Worm (Caenorhabditis elegans) whole organism, mixed stage, embryonic: Measurements from ENCODE around the gene dnj-13.

Experiments
- M03D4.4 ChIP-seq: sonication (generic microtip); optimal IDR thresholded peaks from 2 replicates; lab custom pipeline; 2017; ENCODE audit warnings: mild to moderate bottlenecking, missing genetic modification characterization, missing compliant biosample characterization
- bed-3 ChIP-seq: fragments of 200-800 bp; sonication (Bioruptor generic); optimal IDR thresholded peaks from 3 replicates; lab custom pipeline; 2018; ENCODE audit warnings: mild to moderate bottlenecking, missing genetic modification characterization, moderate library complexity, missing compliant biosample characterization
- blmp-1 ChIP-seq: fragments of 150-350 bp; optimal IDR thresholded peaks from 2 replicates; lab custom pipeline; 2014; ENCODE audit warnings: missing biosample characterization, missing genetic modification characterization
- ceh-43 ChIP-seq: fragments of 200-800 bp; sonication (Bioruptor generic); optimal IDR thresholded peaks from 2 replicates; lab custom pipeline; 2018; ENCODE audit warnings: mild to moderate bottlenecking, missing genetic modification characterization, moderate library complexity, missing compliant biosample characterization
- ceh-83 ChIP-seq: fragments of 200-800 bp; sonication (Bioruptor generic); optimal IDR thresholded peaks from 2 replicates; lab custom pipeline; 2018; ENCODE audit warnings: mild to moderate bottlenecking, missing genetic modification characterization, missing compliant biosample characterization
- cnd-1 ChIP-seq: fragments of 200-800 bp; sonication (Bioruptor generic); optimal IDR thresholded peaks from 2 replicates; lab custom pipeline; 2018; ENCODE audit warnings: mild to moderate bottlenecking, missing genetic modification characterization, missing compliant biosample characterization
- drap-1 ChIP-seq: fragments of 200-800 bp; sonication (Bioruptor generic); optimal IDR thresholded peaks from 3 replicates; lab custom pipeline; 2018; ENCODE audit warnings: mild to moderate bottlenecking, missing genetic modification characterization, missing compliant biosample characterization
- elt-1 ChIP-seq: sonication (generic microtip); optimal IDR thresholded peaks from 2 replicates; lab custom pipeline; 2017; ENCODE audit warnings: missing genetic modification characterization, mild to moderate bottlenecking, missing compliant biosample characterization, antibody characterized with exemption, moderate library complexity, borderline replicate concordance; ENCODE audit not compliant: insufficient read depth
- elt-3 ChIP-seq: fragments of 150-350 bp; optimal IDR thresholded peaks from 2 replicates; lab custom pipeline; 2014; ENCODE audit warnings: missing biosample characterization, missing genetic modification characterization
- ham-2 ChIP-seq: fragments of 200-800 bp; sonication (Bioruptor generic); optimal IDR thresholded peaks from 2 replicates; lab custom pipeline; 2018; ENCODE audit warnings: mild to moderate bottlenecking, missing genetic modification characterization, missing compliant biosample characterization
- hlh-1 ChIP-seq: fragments of 150-350 bp; optimal IDR thresholded peaks from 2 replicates; lab custom pipeline; 2014; ENCODE audit warnings: missing biosample characterization, missing genetic modification reagents, missing genetic modification characterization
- lin-13 ChIP-seq: fragments of 150-350 bp; optimal IDR thresholded peaks from 2 replicates; lab custom pipeline; 2014; ENCODE audit warnings: missing biosample characterization, missing genetic modification characterization
- lin-32 ChIP-seq: fragments of 200-800 bp; sonication (Bioruptor generic); optimal IDR thresholded peaks from 2 replicates; lab custom pipeline; 2018; ENCODE audit warnings: mild to moderate bottlenecking, missing genetic modification characterization, missing compliant biosample characterization
- lsy-2 ChIP-seq: fragments of 150-350 bp; optimal IDR thresholded peaks from 2 replicates; lab custom pipeline; 2014; ENCODE audit warnings: missing biosample characterization, missing genetic modification characterization
- mep-1 ChIP-seq: fragments of 150-350 bp; optimal IDR thresholded peaks from 2 replicates; lab custom pipeline; 2017; ENCODE audit warnings: missing biosample characterization, missing genetic modification reagents, missing genetic modification characterization, inconsistent platforms
- mls-2 ChIP-seq: sonication (generic microtip); optimal IDR thresholded peaks from 2 replicates; lab custom pipeline; 2016; ENCODE audit warnings: mild to moderate bottlenecking, missing genetic modification characterization, moderate library complexity, missing compliant biosample characterization
- nhr-12 ChIP-seq: fragments of 150-350 bp; optimal IDR thresholded peaks from 2 replicates; lab custom pipeline; 2014; ENCODE audit warnings: missing biosample characterization, missing genetic modification characterization
- nhr-2 ChIP-seq: fragments of 150-350 bp; optimal IDR thresholded peaks from 2 replicates; lab custom pipeline; 2014; ENCODE audit warnings: missing biosample characterization, missing genetic modification characterization
- nhr-237 ChIP-seq: fragments of 150-350 bp; optimal IDR thresholded peaks from 2 replicates; lab custom pipeline; 2014; ENCODE audit warnings: missing biosample characterization, missing genetic modification characterization
- nhr-76 ChIP-seq: sonication (generic microtip); optimal IDR thresholded peaks from 2 replicates; lab custom pipeline; 2017; ENCODE audit warnings: missing biosample characterization, missing genetic modification characterization
- pha-4 ChIP-seq: fragments of 150-350 bp; optimal IDR thresholded peaks from 2 replicates; lab custom pipeline; 2018; ENCODE audit warnings: missing biosample characterization, missing genetic modification reagents, missing genetic modification characterization
- sem-2 ChIP-seq: fragments of 200-800 bp; sonication (Bioruptor generic); optimal IDR thresholded peaks from 2 replicates; lab custom pipeline; 2018; ENCODE audit warnings: mild to moderate bottlenecking, missing genetic modification characterization, missing compliant biosample characterization
- snpc-4 ChIP-seq: fragments of 150-350 bp; optimal IDR thresholded peaks from 2 replicates; lab custom pipeline; 2014; ENCODE audit warnings: missing biosample characterization, missing genetic modification characterization
- sptf-1 ChIP-seq: sonication (generic microtip); optimal IDR thresholded peaks from 2 replicates; lab custom pipeline; 2017; ENCODE audit warnings: mild to moderate bottlenecking, missing genetic modification characterization, moderate library complexity, missing compliant biosample characterization
- tbx-8 ChIP-seq: fragments of 200-800 bp; sonication (Bioruptor generic); optimal IDR thresholded peaks from 2 replicates; lab custom pipeline; 2018; ENCODE audit warnings: mild to moderate bottlenecking, missing genetic modification characterization, moderate library complexity, missing compliant biosample characterization
- unc-120 ChIP-seq: sonication (generic microtip); optimal IDR thresholded peaks from 2 replicates; lab custom pipeline; 2017; ENCODE audit warnings: missing genetic modification characterization, missing compliant biosample characterization; ENCODE audit not compliant: poor library complexity, severe bottlenecking
- unc-39 ChIP-seq: fragments of 150-350 bp; optimal IDR thresholded peaks from 2 replicates; lab custom pipeline; 2014; ENCODE audit warnings: missing biosample characterization, missing genetic modification characterization
- unc-62 ChIP-seq: fragments of 150-350 bp; optimal IDR thresholded peaks from 2 replicates; lab custom pipeline; 2014; ENCODE audit warnings: missing biosample characterization, missing genetic modification reagents, missing genetic modification characterization
- ztf-11 ChIP-seq: fragments of 150-350 bp; optimal IDR thresholded peaks from 2 replicates; lab custom pipeline; 2014; ENCODE audit warnings: missing biosample characterization, missing genetic modification characterization

Gene dnj-13

DNA sequence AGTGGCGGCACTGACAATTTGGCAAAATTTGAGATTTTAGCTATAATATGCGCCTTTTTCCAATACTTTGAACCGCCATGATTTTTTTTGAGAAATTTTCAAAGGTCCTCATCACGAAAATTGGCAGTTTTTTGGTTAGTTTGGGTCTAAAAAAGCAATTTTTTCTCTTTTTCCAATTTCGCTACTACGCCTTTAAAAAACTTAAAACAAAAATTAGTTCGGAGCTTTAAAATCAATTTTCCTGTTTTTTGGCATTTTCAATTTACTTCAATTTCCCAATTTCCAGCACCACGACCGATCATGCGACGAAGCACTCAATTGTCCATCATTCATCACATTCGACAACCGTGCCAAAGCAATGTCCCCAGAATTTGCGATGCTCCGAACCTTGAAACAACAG is 48.1 kb upstream of the dnj-13 start, which contains the start of gene B0334.5:
TSS of gene B0334.5 (plus strand) at position 301 of the 400 bp plus-strand sequence.
- TF ChIP-seq mls-2 (tag; lab: Kevin White, UChicago) (no peak), lsy-2 (tag; lab: Kevin White, UChicago) (no peak), M03D4.4 (tag; lab: Kevin White, UChicago) (no peak), snpc-4 (tag; lab: Kevin White, UChicago) (no peak), mep-1 (tag; lab: Kevin White, UChicago) (no peak), nhr-12 (tag; lab: Kevin White, UChicago) (no peak), pha-4 (no peak), ham-2 (GFP tag; lab: Kevin White, UChicago) (no peak), bed-3 (GFP tag; lab: Kevin White, UChicago) (no peak), drap-1 (GFP tag; lab: Kevin White, UChicago) (no peak), lin-13 (tag; lab: Kevin White, UChicago) (no peak), hlh-1 (tag; lab: Kevin White, UChicago) (no peak), ztf-11 (no peak), cnd-1 (tag; lab: Kevin White, UChicago) (no peak), sem-2 (GFP tag; lab: Kevin White, UChicago) (no peak)

DNA sequence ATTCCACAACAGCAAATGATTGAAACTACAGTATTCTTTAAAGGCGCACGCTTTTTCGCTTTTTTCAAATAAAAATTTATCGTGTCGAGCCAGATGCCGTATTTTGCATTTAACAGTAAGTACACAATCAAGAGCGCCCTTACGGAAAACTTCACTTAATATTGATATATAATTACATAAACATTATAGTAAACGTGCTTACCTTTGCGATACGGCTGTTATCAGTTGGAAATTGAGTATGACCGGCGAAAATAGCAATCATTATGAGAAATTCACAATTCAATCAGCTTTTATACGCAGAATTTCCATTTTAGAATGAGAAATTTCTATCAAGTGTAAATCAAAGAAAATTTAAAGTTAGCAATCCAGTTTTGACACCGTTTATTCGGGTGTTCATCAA is 45.3 kb upstream of the dnj-13 start, which contains the start of gene B0334.20:
TSS of gene B0334.20 (minus strand) at position 262 of the 400 bp plus-strand sequence.
- no peak for TF ChIP-seq elt-1 (tag; lab: Kevin White, UChicago)
- TF ChIP-seq elt-3 (tag; lab: Kevin White, UChicago), result no peak
- no peak for TF ChIP-seq lsy-2 (tag; lab: Kevin White, UChicago)
- no peak for TF ChIP-seq nhr-2
- no peak for TF ChIP-seq M03D4.4 (tag; lab: Kevin White, UChicago)
- TF ChIP-seq sem-2 (GFP tag; lab: Kevin White, UChicago), result no peak
- TF ChIP-seq nhr-237, result no peak
- no peak for TF ChIP-seq ztf-11
- TF ChIP-seq lin-32 (GFP tag; lab: Kevin White, UChicago), result no peak
- no peak for TF ChIP-seq blmp-1 (tag; lab: Kevin White, UChicago)
- no peak for TF ChIP-seq mep-1 (tag; lab: Kevin White, UChicago)
- TF ChIP-seq unc-120, result no peak
- TF ChIP-seq unc-39, result no peak
- no peak for TF ChIP-seq drap-1 (GFP tag; lab: Kevin White, UChicago)
- TF ChIP-seq unc-62 (GFP tag; lab: Kevin White, UChicago), result no peak

DNA sequence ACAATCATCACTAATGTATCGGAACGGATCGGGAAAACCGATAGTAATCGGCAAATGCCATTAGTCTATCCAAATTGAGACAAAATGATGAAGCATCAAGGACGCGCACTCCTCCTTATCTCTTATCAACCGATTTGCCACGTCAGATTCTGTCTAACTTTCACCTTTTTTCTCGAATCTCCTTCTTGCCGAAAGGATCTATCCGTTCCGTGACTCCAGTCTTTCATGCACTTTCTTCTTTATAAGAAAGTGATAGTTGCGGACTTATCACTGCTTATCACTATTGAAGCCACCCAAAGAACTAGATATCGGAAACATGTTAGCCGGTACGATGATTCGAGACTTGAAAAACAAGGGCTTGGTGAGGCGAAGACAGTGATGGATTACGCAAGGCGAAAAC is 43.5 kb upstream of the dnj-13 start:
- TF ChIP-seq blmp-1 (tag; lab: Kevin White, UChicago) (peak; percentile 91), lin-32 (GFP tag; lab: Kevin White, UChicago) (no peak), snpc-4 (tag; lab: Kevin White, UChicago) (no peak), elt-3 (tag; lab: Kevin White, UChicago) (peak; percentile 93), elt-1 (tag; lab: Kevin White, UChicago) (peak; percentile 35), ham-2 (GFP tag; lab: Kevin White, UChicago) (peak; percentile 59)

DNA sequence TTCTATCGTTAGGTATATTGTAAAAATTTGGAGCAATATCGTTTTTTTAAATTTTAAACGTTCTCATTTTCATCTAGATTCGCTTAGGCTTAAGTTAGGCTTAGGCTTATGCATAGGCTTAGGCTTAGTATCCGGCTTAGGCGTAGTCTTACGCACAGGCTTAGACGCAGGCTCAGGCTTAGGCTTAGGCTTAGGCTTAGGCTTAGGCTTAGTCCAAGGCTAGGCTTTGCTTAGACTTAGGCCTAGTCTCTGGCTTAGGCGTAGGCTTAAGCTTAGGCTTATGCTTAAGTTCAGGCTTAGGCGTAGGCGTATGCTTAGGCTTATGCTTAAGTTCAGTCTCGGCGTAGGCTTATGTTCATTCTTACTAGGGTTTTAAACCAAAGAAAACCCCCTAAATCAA is 41.7 kb upstream of the dnj-13 start:
- TF ChIP-seq ham-2 (GFP tag; lab: Kevin White, UChicago) (peak; percentile 23), mls-2 (tag; lab: Kevin White, UChicago) (no peak), sptf-1 (tag; lab: Kevin White, UChicago) (peak; percentile 23)

DNA sequence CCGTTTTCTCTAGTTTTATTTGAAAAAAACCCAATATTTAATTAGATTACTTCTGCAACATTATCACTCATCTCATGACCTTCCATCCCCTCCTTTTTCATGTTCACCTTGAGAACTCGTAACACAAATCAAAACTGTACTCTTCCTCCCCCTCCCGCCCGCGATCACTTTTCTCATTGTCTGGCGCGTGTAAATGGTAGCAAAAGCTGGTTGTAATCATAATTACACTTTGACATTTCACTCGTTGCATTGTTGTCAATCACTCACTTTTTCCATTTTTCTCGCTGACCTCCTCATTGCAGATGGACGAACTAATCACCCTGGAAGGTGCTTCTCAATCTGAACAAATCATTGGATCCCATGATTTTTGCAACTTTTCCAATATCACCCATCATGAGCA is 35.1 kb upstream of the dnj-13 start, which contains the start of gene npr-41:
TSS of gene npr-41 (plus strand) at position 301 of the 400 bp plus-strand sequence.
- TF ChIP-seq mep-1 (tag; lab: Kevin White, UChicago), result no peak
- no peak for TF ChIP-seq ceh-83 (GFP tag; lab: Kevin White, UChicago)
- TF ChIP-seq snpc-4 (tag; lab: Kevin White, UChicago), result no peak
- TF ChIP-seq, all 35 proteins: peak for 0

DNA sequence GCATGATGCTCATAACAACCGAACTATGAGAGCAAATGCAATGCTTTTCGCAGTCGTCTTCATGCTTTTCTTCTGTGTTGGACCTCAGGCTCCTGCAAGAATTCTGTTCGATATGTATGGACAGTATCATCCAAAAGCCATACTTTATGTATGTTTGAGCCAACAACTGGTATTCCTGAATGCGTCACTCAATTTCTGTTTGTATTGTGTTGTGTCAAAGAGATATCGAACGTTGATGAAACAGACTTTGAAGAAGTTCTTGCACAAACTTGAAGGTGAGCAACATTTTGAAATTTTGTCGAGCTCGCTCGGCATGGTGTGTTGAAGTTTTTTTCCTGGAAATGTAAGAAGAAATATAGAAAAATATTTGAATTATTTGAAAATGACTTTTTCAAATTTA is 32.6 kb upstream of the dnj-13 start:
- no peak for TF ChIP-seq ceh-43 (GFP tag; lab: Kevin White, UChicago)
- TF ChIP-seq lin-32 (GFP tag; lab: Kevin White, UChicago), result no peak
- TF ChIP-seq drap-1 (GFP tag; lab: Kevin White, UChicago), result no peak
- TF ChIP-seq tbx-8 (GFP tag; lab: Kevin White, UChicago), result no peak
- TF ChIP-seq nhr-76, result no peak
- TF ChIP-seq bed-3 (GFP tag; lab: Kevin White, UChicago), result no peak
- TF ChIP-seq nhr-237, result no peak
